Fruit fly (Drosophila melanogaster) whole organism: ENCODE data around the gene ine.

ENCODE experiments used
- CG8478 ChIP-seq: fragments of >200 bp; optimal IDR thresholded peaks from 2 replicates; lab custom pipeline; 2018; ENCODE audit warnings: inconsistent platforms
- Dll ChIP-seq: fragments of >200 bp; optimal IDR thresholded peaks from 2 replicates; lab custom pipeline; 2017
- pan ChIP-seq: fragments of >200 bp; optimal IDR thresholded peaks from 2 replicates; lab custom pipeline; 2017
- psq ChIP-seq: fragments of >200 bp; optimal IDR thresholded peaks from 2 replicates; lab custom pipeline; 2017
- usp ChIP-seq: fragments of >200 bp; optimal IDR thresholded peaks from 2 replicates; lab custom pipeline; 2017; ENCODE audit warnings: missing biosample characterization, missing genetic modification characterization, mixed read lengths

DNA sequence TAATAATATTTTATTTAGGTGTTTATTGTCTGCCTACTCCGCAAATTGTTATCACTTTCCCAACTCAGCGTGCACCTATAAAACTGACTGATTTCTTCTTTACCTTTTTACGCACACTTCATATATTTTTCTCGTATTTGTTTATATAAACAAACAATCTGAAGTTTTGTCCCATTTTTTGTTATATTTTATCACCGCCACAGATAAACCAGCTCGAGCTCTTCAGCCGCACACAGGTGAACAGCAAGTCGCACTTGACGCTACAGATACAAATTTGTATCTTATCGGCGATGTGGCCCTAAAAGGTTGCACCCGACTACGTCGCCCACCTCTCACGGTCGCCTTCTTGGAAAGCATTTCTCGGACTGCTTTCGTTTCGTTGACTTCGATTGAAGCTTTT lies 1.4 kb downstream of the ine start:
- no peak for TF ChIP-seq Dll (lab: Kevin White, UChicago)
- no peak for TF ChIP-seq pan (lab: Kevin White, UChicago)
- TF ChIP-seq usp (GFP tag; lab: Kevin White, UChicago), result no peak
- no peak for TF ChIP-seq CG8478 (lab: Kevin White, UChicago)
- no peak for TF ChIP-seq psq (lab: Kevin White, UChicago)
